Fruit fly (Drosophila melanogaster) whole organism, embryonic: ENCODE measurements around the gene CG9702.
A peak's percentile ranks its signal among the peaks of the same experiment; 100 is the strongest.

Experiments used
- Aef1 ChIP-seq: fragments of 200-800 bp; sonication (Bioruptor generic); IDR thresholded peaks from 3 replicates; pipeline ENCODE4 v1.3.6; 2022; ENCODE audit warnings: missing biosample characterization, missing genetic modification characterization
- B-H1 ChIP-seq: fragments of 200-800 bp; sonication (Bioruptor generic); IDR thresholded peaks from 3 replicates; pipeline ENCODE4 v1.3.6; 2022; ENCODE audit warnings: missing biosample characterization, missing genetic modification characterization
- Blimp-1 ChIP-seq: fragments of 200-800 bp; sonication (Bioruptor generic); optimal IDR thresholded peaks from 3 replicates; lab custom pipeline; 2018; ENCODE audit warnings: missing biosample characterization, missing genetic modification characterization, mild to moderate bottlenecking, moderate library complexity, missing genetic modification reagents
- CG10147 ChIP-seq: fragments of 200-800 bp; sonication (Bioruptor generic); optimal IDR thresholded peaks from 2 replicates; lab custom pipeline; 2019; ENCODE audit warnings: missing biosample characterization, mild to moderate bottlenecking, missing genetic modification characterization, moderate library complexity
- CG10543 ChIP-seq: fragments of 200-800 bp; sonication (Bioruptor generic); optimal IDR thresholded peaks from 3 replicates; lab custom pipeline; 2017; ENCODE audit warnings: missing biosample characterization, mild to moderate bottlenecking, missing genetic modification characterization, moderate library complexity
- CG10565 ChIP-seq: fragments of 200-800 bp; sonication (Bioruptor generic); optimal IDR thresholded peaks from 3 replicates; lab custom pipeline; 2016; ENCODE audit warnings: missing biosample characterization, mild to moderate bottlenecking, missing genetic modification characterization
- CG11398 ChIP-seq: fragments of 200-800 bp; sonication (Bioruptor generic); optimal IDR thresholded peaks from 2 replicates; lab custom pipeline; 2016; ENCODE audit warnings: missing biosample characterization, missing genetic modification characterization
- CG13624 ChIP-seq: fragments of 200-800 bp; sonication (Bioruptor generic); optimal IDR thresholded peaks from 2 replicates; lab custom pipeline; 2016; ENCODE audit warnings: missing biosample characterization, missing genetic modification characterization
- CG14667 ChIP-seq: fragments of 200-800 bp; sonication (Bioruptor generic); IDR thresholded peaks from 2 replicates; pipeline ENCODE4 v1.3.6; 2022; ENCODE audit warnings: missing biosample characterization, missing genetic modification characterization
- CG14965 ChIP-seq: fragments of 200-800 bp; sonication (Bioruptor generic); optimal IDR thresholded peaks from 2 replicates; lab custom pipeline; 2016; ENCODE audit warnings: missing biosample characterization, missing genetic modification characterization, borderline replicate concordance
- CG15011 ChIP-seq: fragments of 200-800 bp; sonication (Bioruptor generic); optimal IDR thresholded peaks from 3 replicates; lab custom pipeline; 2018; ENCODE audit warnings: missing biosample characterization, mild to moderate bottlenecking, missing genetic modification characterization
- CG1529 ChIP-seq: fragments of 200-800 bp; sonication (Bioruptor generic); optimal IDR thresholded peaks from 3 replicates; lab custom pipeline; 2018; ENCODE audit warnings: missing biosample characterization, missing genetic modification characterization
- CG15601 ChIP-seq: fragments of 200-800 bp; sonication (Bioruptor generic); optimal IDR thresholded peaks from 3 replicates; lab custom pipeline; 2019; ENCODE audit warnings: missing biosample characterization, mild to moderate bottlenecking, missing genetic modification characterization, moderate library complexity
- CG17361 ChIP-seq: fragments of 200-800 bp; sonication (Bioruptor generic); IDR thresholded peaks from 3 replicates; pipeline ENCODE4 v1.3.6; 2022; ENCODE audit warnings: missing biosample characterization, missing genetic modification characterization
- CG17912 ChIP-seq: fragments of 200-800 bp; sonication (Bioruptor generic); optimal IDR thresholded peaks from 2 replicates; lab custom pipeline; 2018; ENCODE audit warnings: missing biosample characterization, mild to moderate bottlenecking, missing genetic modification characterization
- CG18599 ChIP-seq: fragments of 200-800 bp; sonication (Bioruptor generic); optimal IDR thresholded peaks from 3 replicates; lab custom pipeline; 2017; ENCODE audit warnings: missing biosample characterization, missing genetic modification characterization, mild to moderate bottlenecking, moderate library complexity, missing genetic modification reagents
- CG2678 ChIP-seq: fragments of 200-800 bp; sonication (Bioruptor generic); optimal IDR thresholded peaks from 3 replicates; lab custom pipeline; 2019; ENCODE audit warnings: missing biosample characterization, mild to moderate bottlenecking, missing genetic modification characterization, moderate library complexity
- CG2712 ChIP-seq: fragments of 200-800 bp; optimal IDR thresholded peaks from 3 replicates; lab custom pipeline; 2019; ENCODE audit warnings: missing biosample characterization, mild to moderate bottlenecking, missing genetic modification characterization, moderate library complexity
- CG3281 ChIP-seq: fragments of 200-800 bp; sonication (Bioruptor generic); optimal IDR thresholded peaks from 3 replicates; lab custom pipeline; 2017; ENCODE audit warnings: missing biosample characterization, mild to moderate bottlenecking, missing genetic modification characterization
- CG34224 ChIP-seq: fragments of 200-800 bp; sonication (Bioruptor generic); IDR thresholded peaks from 3 replicates; pipeline ENCODE4 v1.3.6; 2022; ENCODE audit warnings: missing biosample characterization, missing genetic modification characterization; ENCODE audit not compliant: partially characterized antibody
- CG6175 ChIP-seq: fragments of 200-800 bp; sonication (Bioruptor generic); IDR thresholded peaks from 3 replicates; pipeline ENCODE4 v1.3.6; 2022; ENCODE audit warnings: missing biosample characterization, missing genetic modification characterization
- CG6254 ChIP-seq: fragments of 200-800 bp; sonication (Bioruptor generic); optimal IDR thresholded peaks from 3 replicates; lab custom pipeline; 2017; ENCODE audit warnings: mild to moderate bottlenecking, missing biosample characterization, missing genetic modification reagents, missing genetic modification characterization
- CG6813 ChIP-seq: fragments of 200-800 bp; sonication (Bioruptor generic); optimal IDR thresholded peaks from 2 replicates; lab custom pipeline; 2017; ENCODE audit warnings: missing biosample characterization, missing genetic modification characterization, mild to moderate bottlenecking, moderate library complexity, missing genetic modification reagents
- CG8290 ChIP-seq, 3 experiments: fragments of 200-800 bp; sonication (Bioruptor generic); optimal IDR thresholded peaks; 2 replicates each; lab custom pipeline; 2016 to 2019; ENCODE audit warnings: missing biosample characterization in 3 of 3, missing genetic modification characterization in 3 of 3, mild to moderate bottlenecking in 2 of 3, moderate library complexity in 1 of 3
- CG9215 ChIP-seq: fragments of 200-800 bp; sonication (Bioruptor generic); IDR thresholded peaks from 2 replicates; pipeline ENCODE4 v1.3.6; 2022; ENCODE audit warnings: missing biosample characterization, missing genetic modification characterization
- CG9727 ChIP-seq: fragments of 200-800 bp; sonication (Bioruptor generic); optimal IDR thresholded peaks from 3 replicates; lab custom pipeline; 2017; ENCODE audit warnings: missing biosample characterization, mild to moderate bottlenecking, missing genetic modification characterization
- Dbx ChIP-seq: fragments of 200-800 bp; sonication (Bioruptor generic); IDR thresholded peaks from 3 replicates; pipeline ENCODE4 v1.3.6; 2022; ENCODE audit warnings: missing biosample characterization, missing genetic modification characterization
- Elba2 ChIP-seq: fragments of 200-800 bp; sonication (Bioruptor generic); optimal IDR thresholded peaks from 3 replicates; lab custom pipeline; 2016; ENCODE audit warnings: missing biosample characterization, missing genetic modification characterization
- Fer1 ChIP-seq: fragments of 200-800 bp; sonication (Bioruptor generic); optimal IDR thresholded peaks from 2 replicates; lab custom pipeline; 2017; ENCODE audit warnings: missing biosample characterization, mild to moderate bottlenecking, missing genetic modification characterization
- Fer2 ChIP-seq: fragments of 200-800 bp; sonication (Bioruptor generic); optimal IDR thresholded peaks from 2 replicates; lab custom pipeline; 2018; ENCODE audit warnings: missing biosample characterization, mild to moderate bottlenecking, missing genetic modification characterization, moderate library complexity
- Fer3 ChIP-seq: fragments of 200-800 bp; sonication (Bioruptor generic); optimal IDR thresholded peaks from 2 replicates; lab custom pipeline; 2018; ENCODE audit warnings: missing biosample characterization, mild to moderate bottlenecking, missing genetic modification characterization, moderate library complexity
- Gug ChIP-seq: fragments of 200-800 bp; sonication (Bioruptor generic); IDR thresholded peaks from 4 replicates; pipeline ENCODE4 v1.3.6; 2022; ENCODE audit warnings: missing biosample characterization, missing genetic modification characterization
- HmgZ ChIP-seq: fragments of 200-800 bp; sonication (Bioruptor generic); optimal IDR thresholded peaks from 2 replicates; lab custom pipeline; 2018; ENCODE audit warnings: missing biosample characterization, mild to moderate bottlenecking, missing genetic modification characterization
- Med ChIP-seq: fragments of 200-800 bp; sonication (Bioruptor generic); peaks from one replicate; lab custom pipeline; 2016; ENCODE audit warnings: missing biosample characterization, missing genetic modification characterization, mild to moderate bottlenecking, inconsistent platforms, moderate library complexity
- Meics ChIP-seq: fragments of 200-800 bp; sonication (Bioruptor generic); optimal IDR thresholded peaks from 2 replicates; lab custom pipeline; 2017; ENCODE audit warnings: missing biosample characterization, mild to moderate bottlenecking, missing genetic modification characterization
- NFAT ChIP-seq: fragments of 200-800 bp; sonication (Bioruptor generic); IDR thresholded peaks from 2 replicates; pipeline ENCODE4 v1.3.6; 2022; ENCODE audit warnings: missing biosample characterization, missing genetic modification characterization
- Poxn ChIP-seq: fragments of 200-800 bp; sonication (Bioruptor generic); IDR thresholded peaks from 2 replicates; pipeline ENCODE4 v1.3.6; 2022; ENCODE audit warnings: missing biosample characterization, missing genetic modification characterization
- Ravus ChIP-seq: fragments of 200-800 bp; sonication (Bioruptor generic); IDR thresholded peaks from 2 replicates; pipeline ENCODE4 v1.3.6; 2022; ENCODE audit warnings: missing biosample characterization, missing genetic modification characterization
- Rx ChIP-seq: fragments of 200-800 bp; sonication (Bioruptor generic); IDR thresholded peaks from 2 replicates; pipeline ENCODE4 v1.3.6; 2022; ENCODE audit warnings: missing biosample characterization, missing genetic modification characterization
- Vsx1 ChIP-seq: fragments of 200-800 bp; sonication (Bioruptor generic); optimal IDR thresholded peaks from 2 replicates; lab custom pipeline; 2017; ENCODE audit warnings: missing biosample characterization, mild to moderate bottlenecking, missing genetic modification characterization, missing genetic modification reagents
- al ChIP-seq: fragments of 200-800 bp; sonication (Bioruptor generic); IDR thresholded peaks from 2 replicates; pipeline ENCODE4 v1.3.6; 2022; ENCODE audit warnings: missing biosample characterization, missing genetic modification characterization
- br ChIP-seq: fragments of >200 bp; optimal IDR thresholded peaks from 2 replicates; lab custom pipeline; 2017
- chinmo ChIP-seq: fragments of 200-800 bp; sonication (Bioruptor generic); IDR thresholded peaks from 4 replicates; pipeline ENCODE4 v1.3.6; 2022; ENCODE audit warnings: missing biosample characterization, missing genetic modification characterization; ENCODE audit not compliant: partially characterized antibody
- crp ChIP-seq, 2 experiments: fragments of 200-800 bp; sonication (Bioruptor generic); optimal IDR thresholded peaks; 2 replicates in 1 of 2; 3 replicates in 1 of 2; lab custom pipeline; 2017; ENCODE audit warnings: missing biosample characterization in 2 of 2, missing genetic modification characterization in 2 of 2, mild to moderate bottlenecking in 1 of 2, moderate library complexity in 1 of 2
- dysf ChIP-seq: fragments of 200-800 bp; sonication (Bioruptor generic); IDR thresholded peaks from 3 replicates; pipeline ENCODE4 v1.3.6; 2022; ENCODE audit warnings: missing biosample characterization, missing genetic modification characterization
- gsb-n ChIP-seq: fragments of 200-800 bp; sonication (Bioruptor generic); optimal IDR thresholded peaks from 3 replicates; lab custom pipeline; 2018; ENCODE audit warnings: missing biosample characterization, mild to moderate bottlenecking, missing genetic modification characterization
- nom ChIP-seq: fragments of 200-800 bp; sonication (Bioruptor generic); optimal IDR thresholded peaks from 2 replicates; lab custom pipeline; 2017; ENCODE audit warnings: missing biosample characterization, missing genetic modification characterization, mild to moderate bottlenecking, moderate library complexity, missing genetic modification reagents
- pum ChIP-seq: fragments of 200-800 bp; sonication (Bioruptor generic); optimal IDR thresholded peaks from 2 replicates; lab custom pipeline; 2016; ENCODE audit warnings: missing biosample characterization, missing genetic modification characterization
- schlank ChIP-seq: fragments of 200-800 bp; sonication (Bioruptor generic); optimal IDR thresholded peaks from 2 replicates; lab custom pipeline; 2018; ENCODE audit warnings: missing biosample characterization, mild to moderate bottlenecking, missing genetic modification characterization
- trem ChIP-seq: fragments of 200-800 bp; optimal IDR thresholded peaks from 3 replicates; lab custom pipeline; 2019; ENCODE audit warnings: missing biosample characterization, mild to moderate bottlenecking, missing genetic modification characterization, moderate library complexity
- zf30C ChIP-seq: fragments of 200-800 bp; sonication (Bioruptor generic); optimal IDR thresholded peaks from 3 replicates; lab custom pipeline; 2018; ENCODE audit warnings: missing biosample characterization, mild to moderate bottlenecking, missing genetic modification characterization

CG9702 gene

dm6 chr3R:30536919-30537318 is 42.3 kb upstream of the CG9702 start (continued):
- TF ChIP-seq CG14965 (GFP tag; lab: Kevin White, UChicago) (no peak), Med (peak; percentile 68), CG14667 (GFP tag; lab: Robert Waterston, UW) (no peak), Dbx (peak; percentile 20; the same call in 1 of the 3 replicates), CG15601 (tag; lab: Kevin White, UChicago) (no peak), Fer1 (GFP tag; lab: Kevin White, UChicago) (peak; percentile 54), CG9215 (no peak), CG17361 (no peak), br (no peak), Blimp-1 (GFP tag; lab: Kevin White, UChicago) (no peak), CG11398 (GFP tag; lab: Kevin White, UChicago) (no peak), Fer3 (tag; lab: Kevin White, UChicago) (no peak), CG10565 (GFP tag; lab: Kevin White, UChicago) (no peak), al (GFP tag; lab: Robert Waterston, UW) (no peak), CG2678 (peak; percentile 26), CG3281 (GFP tag; lab: Kevin White, UChicago) (peak; percentile 38), Elba2 (GFP tag; lab: Kevin White, UChicago) (no peak), Fer2 (tag; lab: Kevin White, UChicago) (no peak), B-H1 (GFP tag; lab: Robert Waterston, UW) (no peak), CG2712 (tag; lab: Kevin White, UChicago) (no peak), CG6175 (no peak), CG18599 (peak; percentile 57), CG6254 (GFP tag; lab: Kevin White, UChicago) (no peak), Vsx1 (no peak), pum (GFP tag; lab: Kevin White, UChicago) (no peak), Ravus (no peak), CG13624 (GFP tag; lab: Kevin White, UChicago) (no peak), dysf (GFP tag; lab: Robert Waterston, UW) (no peak), CG10147 (GFP tag; lab: Kevin White, UChicago) (no peak), Aef1 (no peak), CG1529 (no peak), nom (GFP tag; lab: Kevin White, UChicago) (no peak), CG9727 (GFP tag; lab: Kevin White, UChicago) (no peak), zf30C (GFP tag; lab: Kevin White, UChicago) (no peak), Meics (peak; percentile 21), CG34224 (GFP tag; lab: Robert Waterston, UW) (no peak), Gug (GFP tag; lab: Robert Waterston, UW) (no peak), Rx (GFP tag; lab: Robert Waterston, UW) (no peak), schlank (tag; lab: Kevin White, UChicago) (peak; percentile 24), HmgZ (tag; lab: Kevin White, UChicago) (no peak), NFAT (GFP tag; lab: Robert Waterston, UW) (no peak), Poxn (no peak), CG15011 (GFP tag; lab: Kevin White, UChicago) (no peak), crp (GFP tag; optimal IDR thresholded peaks at IDR 0.05; lab: Kevin White, UChicago) (no peak), CG17912 (GFP tag; lab: Kevin White, UChicago) (no peak), CG10543 (peak; percentile 63), chinmo (GFP tag; lab: Robert Waterston, UW) (0 out of 4 replicates have a peak, but pooled peaks have one; percentile 57), CG8290 (GFP tag; optimal IDR thresholded peaks at IDR 0.05; lab: Kevin White, UChicago) (no peak), CG8290 (tag; optimal IDR thresholded peaks at IDR 0.05; lab: Kevin White, UChicago) (peak in 1 of 2 experiments; percentile 23), trem (no peak), gsb-n (tag; lab: Kevin White, UChicago) (no peak), CG6813 (GFP tag; lab: Kevin White, UChicago) (no peak)
